Fruit fly (Drosophila melanogaster) whole organism: ENCODE results near the gene CG8840.

Source experiments
- CG8478 ChIP-seq: fragments of >200 bp; optimal IDR thresholded peaks from 2 replicates; lab custom pipeline; 2018; ENCODE audit warnings: inconsistent platforms
- Dll ChIP-seq: fragments of >200 bp; optimal IDR thresholded peaks from 2 replicates; lab custom pipeline; 2017
- EcR ChIP-seq, 2 experiments: fragments of >200 bp; optimal IDR thresholded peaks; 2 replicates each; lab custom pipeline; 2017; ENCODE audit warnings: missing biosample characterization in 2 of 2, missing genetic modification characterization in 2 of 2, missing genetic modification reagents in 2 of 2
- pan ChIP-seq: fragments of >200 bp; optimal IDR thresholded peaks from 2 replicates; lab custom pipeline; 2017
- psq ChIP-seq: fragments of >200 bp; optimal IDR thresholded peaks from 2 replicates; lab custom pipeline; 2017
- usp ChIP-seq: fragments of >200 bp; optimal IDR thresholded peaks from 2 replicates; lab custom pipeline; 2017; ENCODE audit warnings: missing biosample characterization, missing genetic modification characterization, mixed read lengths

The CG8840 gene

DNA sequence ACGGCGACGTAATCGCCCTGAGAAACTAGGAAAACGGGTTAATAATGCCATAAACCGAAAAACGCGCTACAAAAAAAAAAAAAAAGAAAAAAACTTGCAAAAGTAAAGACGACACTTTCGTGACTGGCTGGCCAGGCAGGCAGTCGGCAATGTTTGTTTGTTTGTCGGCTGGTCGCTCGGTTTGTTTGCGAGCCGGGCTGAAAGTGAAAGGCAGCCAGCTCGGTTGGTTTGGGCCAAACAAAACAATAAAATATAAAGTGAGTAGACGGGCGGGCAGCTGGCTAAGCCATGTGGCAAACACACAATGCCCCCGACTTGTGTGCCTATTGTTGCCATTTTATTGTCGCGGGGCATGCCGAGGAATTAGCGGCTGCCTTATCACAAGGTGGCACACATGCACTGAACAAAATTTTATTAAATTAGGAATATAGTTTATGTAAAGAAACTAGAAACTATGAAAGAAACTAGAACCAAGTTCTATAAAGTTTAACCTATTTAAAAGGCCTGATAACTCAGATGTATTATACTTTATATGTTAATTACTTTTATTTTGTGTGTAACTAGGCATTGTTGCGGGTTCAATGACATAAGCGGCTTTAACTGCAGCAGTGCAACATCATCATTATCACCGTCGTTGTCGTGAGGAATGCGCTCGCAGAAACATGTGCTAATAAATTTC, 18.2 kb downstream of the CG8840 start:
- no peak for TF ChIP-seq pan (lab: Kevin White, UChicago)
- no peak for TF ChIP-seq usp
- no peak for TF ChIP-seq CG8478 (lab: Kevin White, UChicago)
- no peak for TF ChIP-seq EcR (GFP tag; optimal IDR thresholded peaks at IDR 0.05; lab: Kevin White, UChicago)
- TF ChIP-seq Dll (lab: Kevin White, UChicago) = no peak
- TF ChIP-seq psq (lab: Kevin White, UChicago) = no peak

DNA sequence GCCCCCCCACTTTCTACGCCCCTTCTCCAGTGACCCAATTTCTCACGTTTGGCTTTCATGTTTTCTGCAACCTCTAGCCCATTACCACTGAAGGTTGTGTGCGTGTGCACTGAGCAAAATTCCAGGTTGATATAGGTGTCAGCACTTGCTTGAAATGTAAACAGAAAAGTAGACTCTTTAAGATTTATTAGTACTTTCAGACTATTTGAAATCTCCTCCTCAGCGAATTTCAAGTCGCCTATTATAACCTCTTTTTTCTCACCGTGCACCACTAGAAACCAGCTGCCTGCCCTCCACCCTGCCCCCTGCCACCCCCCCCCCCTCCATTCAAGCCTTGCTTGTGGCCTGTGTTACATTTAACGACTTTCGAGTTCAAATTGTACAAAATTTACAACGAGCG, 24.7 kb downstream of the CG8840 start:
- no peak for TF ChIP-seq Dll (lab: Kevin White, UChicago)
- no peak for TF ChIP-seq usp
- no peak for TF ChIP-seq psq (lab: Kevin White, UChicago)
- no peak for TF ChIP-seq pan (lab: Kevin White, UChicago)
- no peak for TF ChIP-seq CG8478 (lab: Kevin White, UChicago)
- no peak for TF ChIP-seq EcR (GFP tag; optimal IDR thresholded peaks at IDR 0.05; lab: Kevin White, UChicago)

DNA sequence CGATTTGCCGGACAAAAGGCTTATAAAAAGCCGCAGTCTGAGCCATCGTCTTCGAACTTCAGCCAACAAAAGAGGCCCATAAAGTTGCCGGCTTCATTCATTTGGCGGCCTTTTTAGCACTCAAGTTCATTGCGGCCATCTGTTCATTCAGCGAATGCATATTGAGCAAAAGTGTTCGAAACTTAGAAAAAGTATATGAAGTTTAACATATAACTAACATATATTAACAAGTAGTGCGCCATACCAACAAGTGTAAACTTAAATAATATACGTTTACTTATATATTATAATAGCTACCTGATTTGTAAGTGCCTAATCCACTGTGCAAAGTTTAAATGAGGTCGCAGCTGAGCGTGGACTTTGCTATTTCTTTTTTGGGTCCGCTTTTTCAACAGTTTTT, 26.0 kb downstream of the CG8840 start:
- TF ChIP-seq psq (lab: Kevin White, UChicago) (no peak), EcR (GFP tag; optimal IDR thresholded peaks at IDR 0.05; lab: Kevin White, UChicago) (no peak), Dll (lab: Kevin White, UChicago) (no peak), CG8478 (lab: Kevin White, UChicago) (no peak), usp (no peak), pan (lab: Kevin White, UChicago) (no peak)

DNA sequence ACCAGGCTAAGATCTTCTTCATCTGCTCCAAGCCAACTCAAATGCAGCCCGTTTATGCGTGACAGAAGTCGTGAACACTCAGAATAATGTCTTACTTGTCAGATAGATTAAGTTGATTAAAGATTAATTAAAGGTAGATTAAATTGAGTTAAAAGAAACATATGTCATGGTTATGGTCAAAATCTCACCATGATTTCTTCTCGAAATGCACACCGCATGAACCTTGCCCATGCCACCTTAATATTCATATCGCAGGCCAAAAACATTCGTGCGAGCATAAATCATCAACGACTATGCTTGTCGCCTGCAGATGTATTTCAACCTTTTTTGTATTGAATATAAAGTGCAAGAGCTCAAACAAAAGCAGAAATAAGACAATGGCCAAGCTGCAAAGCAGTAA, 26.7 kb downstream of the CG8840 start:
- TF ChIP-seq Dll (lab: Kevin White, UChicago) (no peak), psq (lab: Kevin White, UChicago) (no peak), CG8478 (lab: Kevin White, UChicago) (no peak), pan (lab: Kevin White, UChicago) (no peak), usp (no peak), EcR (GFP tag; optimal IDR thresholded peaks at IDR 0.05; lab: Kevin White, UChicago) (no peak)

DNA sequence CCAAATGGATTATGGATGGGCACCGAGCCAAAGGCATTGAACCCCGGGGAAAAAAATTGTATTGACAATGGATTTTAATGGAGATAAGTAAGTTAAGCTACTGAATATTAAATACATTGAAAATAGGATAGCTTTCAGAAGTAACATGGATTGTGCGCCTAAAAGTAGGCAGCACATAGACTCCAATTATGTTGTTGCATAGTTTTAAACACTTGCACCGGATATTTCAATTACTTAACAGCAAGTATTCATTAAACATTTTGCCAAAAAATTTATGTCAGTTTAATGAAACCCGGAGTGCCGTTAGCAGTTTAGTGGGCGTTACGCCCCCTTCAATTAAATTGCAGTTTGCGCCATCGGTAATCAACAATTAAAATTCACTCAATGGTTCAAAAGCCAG, 27.7 kb downstream of the CG8840 start:
- TF ChIP-seq EcR (GFP tag; optimal IDR thresholded peaks at IDR 0.05; lab: Kevin White, UChicago) (no peak), CG8478 (lab: Kevin White, UChicago) (no peak), psq (lab: Kevin White, UChicago) (no peak), Dll (lab: Kevin White, UChicago) (no peak), pan (lab: Kevin White, UChicago) (no peak), usp (no peak)

DNA sequence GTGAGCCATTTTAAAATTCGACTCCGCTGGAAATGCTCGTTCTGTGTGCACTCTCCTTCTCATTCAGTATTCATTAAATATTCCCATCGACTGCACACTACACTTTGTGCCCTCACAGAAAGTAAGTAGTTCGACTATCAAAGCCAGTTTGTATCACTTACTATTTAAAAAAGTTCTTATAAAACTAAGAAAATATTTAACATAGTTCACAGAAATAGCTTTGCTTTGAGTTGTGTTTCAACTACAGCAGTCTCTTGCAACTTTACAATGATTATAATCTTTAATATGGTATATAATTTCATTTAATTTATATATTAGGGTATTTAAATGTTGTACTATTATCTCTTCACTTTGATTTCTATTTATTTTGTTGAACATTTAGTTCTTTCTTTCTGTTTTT, 29.1 kb downstream of the CG8840 start:
- TF ChIP-seq psq (lab: Kevin White, UChicago) (no peak), EcR (GFP tag; optimal IDR thresholded peaks at IDR 0.05; lab: Kevin White, UChicago) (no peak), CG8478 (lab: Kevin White, UChicago) (no peak), pan (lab: Kevin White, UChicago) (no peak), usp (no peak), Dll (lab: Kevin White, UChicago) (no peak)

DNA sequence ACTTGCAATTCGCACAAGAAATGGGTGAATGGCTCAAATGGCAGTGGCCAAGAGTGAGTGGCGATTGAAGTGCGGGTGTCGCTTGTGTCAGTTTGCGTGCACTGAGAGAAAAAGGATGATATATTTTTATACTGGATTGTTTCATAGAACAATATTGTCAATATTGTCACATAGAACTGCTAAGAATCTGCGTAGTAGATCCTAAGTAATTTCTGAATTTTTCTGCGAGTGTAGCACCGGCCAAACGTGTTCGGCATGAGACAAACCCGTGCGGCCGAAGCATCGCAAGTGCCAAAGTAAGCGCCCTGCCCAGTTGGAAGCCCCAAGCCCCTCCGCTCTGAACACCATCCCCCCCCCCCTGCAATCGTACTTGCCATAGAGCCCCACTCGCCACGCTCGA, 30.0 kb downstream of the CG8840 start:
- TF ChIP-seq CG8478 (lab: Kevin White, UChicago) (no peak), usp (no peak), pan (lab: Kevin White, UChicago) (no peak), EcR (GFP tag; optimal IDR thresholded peaks at IDR 0.05; lab: Kevin White, UChicago) (no peak), psq (lab: Kevin White, UChicago) (no peak), Dll (lab: Kevin White, UChicago) (no peak)

DNA sequence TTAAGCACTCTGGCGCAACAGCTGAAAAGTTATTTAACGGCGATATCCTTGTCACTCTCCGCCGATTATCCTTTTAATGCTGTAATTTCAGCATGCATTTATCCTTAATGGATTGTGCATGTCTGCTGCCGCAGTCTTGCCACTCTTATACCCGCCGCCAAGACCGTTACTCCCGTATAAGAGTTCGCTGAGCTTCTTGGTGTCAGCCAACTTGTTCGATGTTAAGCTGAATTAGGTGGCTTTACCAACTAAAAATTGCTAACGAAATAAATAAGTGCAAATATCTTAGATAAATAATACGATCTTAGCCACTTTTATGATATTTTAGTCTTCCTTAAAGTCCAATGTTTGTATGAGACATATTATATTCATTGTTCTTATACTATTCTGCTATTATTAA, 30.8 kb downstream of the CG8840 start:
- TF ChIP-seq usp (no peak), psq (lab: Kevin White, UChicago) (no peak), EcR (GFP tag; optimal IDR thresholded peaks at IDR 0.05; lab: Kevin White, UChicago) (no peak), CG8478 (lab: Kevin White, UChicago) (no peak), Dll (lab: Kevin White, UChicago) (no peak), pan (lab: Kevin White, UChicago) (no peak)

DNA sequence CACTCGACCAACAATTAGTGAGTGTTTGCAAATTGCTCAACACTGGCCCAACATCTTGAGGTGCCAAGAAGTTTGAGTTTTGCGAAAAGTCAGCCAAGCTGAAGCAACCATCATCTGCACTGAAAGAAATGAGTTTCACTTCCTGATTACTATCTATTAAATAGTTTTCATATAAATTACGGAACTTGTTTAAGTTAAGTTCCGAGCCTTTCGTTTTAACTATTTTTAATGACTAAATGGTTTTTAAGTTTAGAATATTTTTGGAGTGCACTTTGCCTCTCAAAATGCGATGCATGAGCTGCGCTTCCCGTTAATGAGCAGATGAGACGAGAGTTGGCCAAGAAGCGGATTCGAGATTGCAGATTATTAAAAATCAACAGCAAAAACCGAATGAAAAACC, 31.3 kb downstream of the CG8840 start:
- TF ChIP-seq pan (lab: Kevin White, UChicago) (no peak), psq (lab: Kevin White, UChicago) (no peak), usp (no peak), Dll (lab: Kevin White, UChicago) (no peak), CG8478 (lab: Kevin White, UChicago) (no peak)

DNA sequence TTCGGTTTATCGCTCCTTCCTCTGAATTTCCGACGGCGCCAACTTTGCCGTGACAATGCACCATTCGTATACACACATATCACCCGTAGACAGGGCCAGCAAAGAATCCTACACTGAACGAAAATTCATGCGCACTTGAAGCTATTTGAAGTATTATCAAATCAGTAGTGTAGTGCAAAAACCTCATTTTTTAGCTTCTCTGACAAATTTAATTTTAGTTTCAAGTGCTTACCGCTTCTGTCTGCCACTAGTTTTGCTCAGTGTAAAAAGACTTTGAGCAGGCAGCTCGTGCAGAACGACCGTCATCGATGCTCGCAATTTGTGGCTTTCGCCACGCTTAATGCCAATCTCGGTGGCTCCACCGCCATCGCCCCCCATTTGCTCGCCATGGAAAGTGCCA, 34.4 kb downstream of the CG8840 start:
- TF ChIP-seq Dll (lab: Kevin White, UChicago) (no peak), usp (no peak), EcR (GFP tag; optimal IDR thresholded peaks at IDR 0.05; lab: Kevin White, UChicago) (no peak), psq (lab: Kevin White, UChicago) (no peak), CG8478 (lab: Kevin White, UChicago) (no peak), pan (lab: Kevin White, UChicago) (no peak)

DNA sequence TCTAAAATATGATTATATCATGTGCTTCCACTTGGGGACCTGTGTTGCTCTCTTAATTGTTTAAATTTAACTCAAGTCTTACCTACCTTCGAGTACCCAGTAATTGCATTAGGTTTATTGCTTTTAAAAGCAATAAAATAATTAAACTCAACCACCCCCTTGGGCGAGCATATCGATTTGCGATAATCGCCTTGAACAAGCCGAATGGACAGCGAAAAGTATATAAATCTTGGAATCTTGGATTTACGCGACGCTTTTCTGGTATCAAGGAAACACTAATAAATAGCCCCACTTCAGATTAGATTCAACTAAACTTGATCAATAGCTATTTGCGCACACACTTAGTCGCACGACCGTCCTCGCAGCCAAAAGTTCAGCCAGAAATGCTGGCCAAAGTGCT, 35.3 kb downstream of the CG8840 start, which contains the start of gene CG2772:
Gene CG2772 (plus strand): TSS at position 338 of the 400 bp plus-strand sequence.
- TF ChIP-seq usp (no peak), EcR (GFP tag; optimal IDR thresholded peaks at IDR 0.05; lab: Kevin White, UChicago) (no peak), Dll (lab: Kevin White, UChicago) (no peak), CG8478 (lab: Kevin White, UChicago) (no peak), pan (lab: Kevin White, UChicago) (no peak), psq (lab: Kevin White, UChicago) (no peak)
